Fruit fly (Drosophila melanogaster): Measurements from ENCODE around the gene CG14395.
A peak's percentile ranks its signal among the peaks of the same experiment; 100 is the strongest.

Gene CG14395

dm6 chr3R:12662531-12662930, at the start of gene CG14395:
Gene CG14395, plus strand, starts transcription at chr3R:12662831.
- TF ChIP-seq CTCF (optimal IDR thresholded peaks at IDR 0.05) (no peak), CG8478 (optimal IDR thresholded peaks at IDR 0.05) (no peak)

dm6 chr3R:12615553-12615952, 47.1 kb upstream of the CG14395 start:
- TF ChIP-seq CG8478 (optimal IDR thresholded peaks at IDR 0.05) (no peak), CTCF (optimal IDR thresholded peaks at IDR 0.05) (no peak)

dm6 chr3R:12622778-12623177, 39.9 kb upstream of the CG14395 start:
- TF ChIP-seq CTCF (optimal IDR thresholded peaks at IDR 0.05) (no peak), CG8478 (optimal IDR thresholded peaks at IDR 0.05) (no peak)

dm6 chr3R:12624913-12625312, 37.7 kb upstream of the CG14395 start:
- TF ChIP-seq CTCF (optimal IDR thresholded peaks at IDR 0.05) = no peak
- no peak for TF ChIP-seq CG8478 (optimal IDR thresholded peaks at IDR 0.05)

- no peak for TF ChIP-seq CTCF (optimal IDR thresholded peaks at IDR 0.05)
- no peak for TF ChIP-seq CG8478 (optimal IDR thresholded peaks at IDR 0.05)
These were observed 35.8 kb upstream of the CG14395 start for dm6 chr3R:12626674-12627382.

dm6 chr3R:12627691-12628148, 34.9 kb upstream of the CG14395 start, which contains the start of the genes Vha55 and Snx3:
Gene Vha55, minus strand, starts transcription at chr3R:12627829.
Gene Snx3, plus strand, starts transcription at chr3R:12628031.
- no peak for TF ChIP-seq CG8478 (optimal IDR thresholded peaks at IDR 0.05)
- peak; percentile 79 to 90 for TF ChIP-seq CTCF (optimal IDR thresholded peaks at IDR 0.05)

- TF ChIP-seq CTCF (optimal IDR thresholded peaks at IDR 0.05) (no peak), CG8478 (optimal IDR thresholded peaks at IDR 0.05) (no peak)
These were observed 34.2 kb upstream of the CG14395 start for dm6 chr3R:12628395-12628928.

- TF ChIP-seq CG8478 (optimal IDR thresholded peaks at IDR 0.05) (no peak), CTCF (optimal IDR thresholded peaks at IDR 0.05) (peak in 1 of 2 experiments; percentile 9)
These were observed 32.3 kb upstream of the CG14395 start, which contains the start of gene Not10 for dm6 chr3R:12630369-12630768. Gene Not10, plus strand, starts transcription at chr3R:12630647.

dm6 chr3R:12633059-12633458, 29.6 kb upstream of the CG14395 start, which contains the start of gene CG18530:
Gene CG18530, plus strand, starts transcription at chr3R:12633359.
- no peak for TF ChIP-seq CTCF (optimal IDR thresholded peaks at IDR 0.05)
- TF ChIP-seq CG8478 (optimal IDR thresholded peaks at IDR 0.05) = no peak

dm6 chr3R:12634617-12635016, 28.0 kb upstream of the CG14395 start, which contains the start of gene CG11598:
Gene CG11598, plus strand, starts transcription at chr3R:12634917.
- TF ChIP-seq CG8478 (optimal IDR thresholded peaks at IDR 0.05) = no peak

dm6 chr3R:12636240-12636639, 26.4 kb upstream of the CG14395 start, which contains the start of gene CG11600:
Gene CG11600, plus strand, starts transcription at chr3R:12636540.
- TF ChIP-seq CG8478 (optimal IDR thresholded peaks at IDR 0.05) (no peak), CTCF (optimal IDR thresholded peaks at IDR 0.05) (no peak)

- peak; percentile 62 to 74 for TF ChIP-seq CTCF (optimal IDR thresholded peaks at IDR 0.05)
- TF ChIP-seq CG8478 (optimal IDR thresholded peaks at IDR 0.05) = no peak
These were observed 24.6 kb upstream of the CG14395 start, which contains the start of gene CG11608 for dm6 chr3R:12637961-12638531. Gene CG11608, plus strand, starts transcription at chr3R:12638481.

dm6 chr3R:12641620-12642019, 21.0 kb upstream of the CG14395 start:
- TF ChIP-seq CG8478 (optimal IDR thresholded peaks at IDR 0.05) = no peak

- no peak for TF ChIP-seq CG8478 (optimal IDR thresholded peaks at IDR 0.05)
- TF ChIP-seq CTCF (optimal IDR thresholded peaks at IDR 0.05) = no peak
These were observed 20.5 kb upstream of the CG14395 start, which contains the start of gene CG6753 for dm6 chr3R:12642051-12642532. Gene CG6753, minus strand, starts transcription at chr3R:12642482.

- TF ChIP-seq CG8478 (optimal IDR thresholded peaks at IDR 0.05) = no peak
- TF ChIP-seq CTCF (optimal IDR thresholded peaks at IDR 0.05) = no peak
These were observed 17.9 kb upstream of the CG14395 start for dm6 chr3R:12644621-12645310.

All from S2 (cell line).